Worm (Caenorhabditis elegans): Measurements from ENCODE around the gene F31F6.2.

DNA sequence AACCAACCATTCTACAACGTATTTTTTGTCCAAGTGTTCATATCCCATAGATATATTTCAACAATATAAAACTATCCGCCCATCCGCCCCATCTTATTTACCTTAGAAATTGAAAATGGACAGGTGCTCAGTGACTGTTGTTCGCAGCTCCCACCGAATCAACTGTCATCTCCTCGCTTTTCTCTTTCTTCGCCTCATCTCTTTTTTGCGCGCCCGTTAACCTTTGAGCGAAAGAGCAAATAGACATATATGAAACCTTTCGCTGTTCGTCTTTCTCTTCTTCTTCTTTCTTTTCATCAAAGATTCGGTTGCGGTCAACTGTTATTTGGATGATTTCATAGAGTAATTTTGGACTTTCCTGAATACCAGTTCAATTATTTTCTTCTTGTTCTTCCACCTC, 4.0 kb upstream of the F31F6.2 start, which contains the start of gene sssh-1:
- TF ChIP-seq pqm-1 (tag; optimal IDR thresholded peaks at IDR 0.05) = no peak
- no peak for TF ChIP-seq K09A11.1 (tag; optimal IDR thresholded peaks at IDR 0.05; ENCODE audit: insufficient read depth)
- no peak for TF ChIP-seq hlh-15 (tag; optimal IDR thresholded peaks at IDR 0.05)
- TF ChIP-seq gmeb-2 (tag; optimal IDR thresholded peaks at IDR 0.05) = no peak
- TF ChIP-seq dve-1 (tag; optimal IDR thresholded peaks at IDR 0.05) = no peak
- no peak for TF ChIP-seq C38D4.7 (GFP tag; optimal IDR thresholded peaks at IDR 0.05)
- TF ChIP-seq ceh-14 (tag; optimal IDR thresholded peaks at IDR 0.05) = no peak
- TF ChIP-seq lin-11 (tag; optimal IDR thresholded peaks at IDR 0.05) = no peak
- no peak for TF ChIP-seq ceh-48 (tag; optimal IDR thresholded peaks at IDR 0.05)
- no peak for TF ChIP-seq ceh-45 (GFP tag; IDR thresholded peaks at IDR 0.05)
- no peak for TF ChIP-seq pha-2 (tag; optimal IDR thresholded peaks at IDR 0.05)

All from whole organism, late embryonic.